Comparison of ENCODE assay signal across 6 worm cellular contexts in the genomic region with DNA sequence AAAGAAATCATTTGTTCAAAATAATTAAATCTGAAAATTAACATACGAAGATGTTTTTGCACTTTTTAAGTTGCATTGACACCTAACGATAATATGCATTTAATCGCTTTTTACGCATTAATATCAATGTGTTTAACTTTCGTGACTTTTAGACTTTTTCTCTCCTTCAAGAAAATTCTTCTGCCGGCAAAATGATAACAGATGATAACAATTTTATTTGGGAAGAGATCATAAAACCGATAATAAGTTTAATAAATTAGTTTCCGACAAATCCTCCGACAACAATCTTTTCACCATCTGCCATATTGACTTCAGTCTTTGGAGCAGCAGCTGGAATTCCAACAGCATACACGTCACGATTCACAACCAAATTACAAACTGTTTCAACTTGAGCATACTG.
TF ChIP-seq lines count a peak whose summit lies in the region.

No protein-coding gene starts in this region.

TF ChIP-seq in whole organism, L1 larva, 84 proteins besides CTCF, POLR2A, EP300 and RAD21:
- TF ChIP-seq tlp-1 (tag; optimal IDR thresholded peaks at IDR 0.05; lab: Kevin White, UChicago) (peak; percentile 63), elt-2 (tag; optimal IDR thresholded peaks at IDR 0.05; lab: Kevin White, UChicago) (peak; percentile 86), mep-1 (tag; optimal IDR thresholded peaks at IDR 0.05; lab: Kevin White, UChicago) (no peak)

TF ChIP-seq in whole organism, L2 larva, 48 proteins besides CTCF, POLR2A, EP300 and RAD21:
- TF ChIP-seq fos-1 (tag; optimal IDR thresholded peaks at IDR 0.05; lab: Kevin White, UChicago) (peak; percentile 70), ceh-82 (tag; optimal IDR thresholded peaks at IDR 0.05; lab: Kevin White, UChicago) (no peak), ceh-16 (tag; optimal IDR thresholded peaks at IDR 0.05; lab: Kevin White, UChicago) (no peak), unc-62 (GFP tag; optimal IDR thresholded peaks at IDR 0.05; lab: Kevin White, UChicago) (no peak), lin-13 (GFP tag; optimal IDR thresholded peaks at IDR 0.05; lab: Kevin White, UChicago) (no peak), F13H6.1 (tag; optimal IDR thresholded peaks at IDR 0.05; lab: Kevin White, UChicago) (no peak), gmeb-1 (tag; optimal IDR thresholded peaks at IDR 0.05; lab: Kevin White, UChicago) (peak; percentile 47), mdl-1 (tag; optimal IDR thresholded peaks at IDR 0.05; lab: Kevin White, UChicago) (no peak), peb-1 (tag; optimal IDR thresholded peaks at IDR 0.05; lab: Kevin White, UChicago) (no peak), sma-9 (GFP tag; optimal IDR thresholded peaks at IDR 0.05; lab: Kevin White, UChicago) (peak; percentile 24), sma-9 (tag; optimal IDR thresholded peaks at IDR 0.05; lab: Kevin White, UChicago) (no peak), crh-2 (tag; optimal IDR thresholded peaks at IDR 0.05; lab: Kevin White, UChicago) (peak; percentile 12), nhr-129 (tag; optimal IDR thresholded peaks at IDR 0.05; lab: Kevin White, UChicago) (no peak)
TF ChIP-seq in whole organism, L2 larva: peak in this region for 4.

TF ChIP-seq in whole organism, L3 larva, 47 proteins besides CTCF, POLR2A, EP300 and RAD21:
- TF ChIP-seq unc-62 (GFP tag; optimal IDR thresholded peaks at IDR 0.05; lab: Kevin White, UChicago) (no peak), pqm-1 (tag; optimal IDR thresholded peaks at IDR 0.05; lab: Kevin White, UChicago) (peak; percentile 85), pha-4 (tag; optimal IDR thresholded peaks at IDR 0.05; lab: Kevin White, UChicago) (peak; percentile 34), nhr-43 (tag; optimal IDR thresholded peaks at IDR 0.05; lab: Kevin White, UChicago; ENCODE audit: poor library complexity, severe bottlenecking) (no peak), lsy-12 (tag; optimal IDR thresholded peaks at IDR 0.05; lab: Kevin White, UChicago) (no peak), eor-1 (tag; optimal IDR thresholded peaks at IDR 0.05; lab: Kevin White, UChicago) (no peak), ceh-28 (tag; optimal IDR thresholded peaks at IDR 0.05; lab: Kevin White, UChicago) (no peak), R02D3.7 (tag; optimal IDR thresholded peaks at IDR 0.05; lab: Kevin White, UChicago) (no peak), fos-1 (tag; optimal IDR thresholded peaks at IDR 0.05; lab: Kevin White, UChicago) (peak; percentile 23), egl-27 (tag; optimal IDR thresholded peaks at IDR 0.05; lab: Kevin White, UChicago) (no peak), elt-3 (tag; optimal IDR thresholded peaks at IDR 0.05; lab: Kevin White, UChicago) (no peak), fkh-10 (GFP tag; optimal IDR thresholded peaks at IDR 0.05; lab: Kevin White, UChicago) (no peak), elt-2 (tag; optimal IDR thresholded peaks at IDR 0.05; lab: Kevin White, UChicago) (peak; percentile 89), jun-1 (tag; optimal IDR thresholded peaks at IDR 0.05; lab: Kevin White, UChicago) (peak; percentile 37)

TF ChIP-seq in whole organism, L4 larva, 104 proteins besides CTCF, POLR2A, EP300 and RAD21 (continues in another document):
- TF ChIP-seq daf-8 (GFP tag; IDR thresholded peaks at IDR 0.05; lab: Robert Waterston, UW) (no peak), daf-16 (GFP tag; optimal IDR thresholded peaks at IDR 0.05; lab: Kevin White, UChicago) (no peak), daf-16 (tag; optimal IDR thresholded peaks at IDR 0.05; lab: Kevin White, UChicago) (peak; percentile 88), pqm-1 (tag; optimal IDR thresholded peaks at IDR 0.05; lab: Kevin White, UChicago) (peak; percentile 69), mxl-3 (GFP tag; optimal IDR thresholded peaks at IDR 0.05; lab: Kevin White, UChicago) (no peak), ceh-28 (tag; optimal IDR thresholded peaks at IDR 0.05; lab: Kevin White, UChicago) (no peak), ztf-7 (tag; optimal IDR thresholded peaks at IDR 0.05; lab: Kevin White, UChicago) (no peak), dve-1 (tag; optimal IDR thresholded peaks at IDR 0.05; lab: Kevin White, UChicago; ENCODE audit: insufficient read depth) (peak; percentile 83), vab-7 (GFP tag; IDR thresholded peaks at IDR 0.05; lab: Robert Waterston, UW) (no peak), duxl-1 (tag; optimal IDR thresholded peaks at IDR 0.05; lab: Kevin White, UChicago; ENCODE audit: poor library complexity) (no peak), skn-1 (tag; optimal IDR thresholded peaks at IDR 0.05; lab: Kevin White, UChicago) (no peak), ZK546.5 (tag; optimal IDR thresholded peaks at IDR 0.05; lab: Kevin White, UChicago) (no peak), dmd-6 (GFP tag; IDR thresholded peaks at IDR 0.05; lab: Robert Waterston, UW) (peak; percentile 63), ceh-82 (tag; optimal IDR thresholded peaks at IDR 0.05; lab: Kevin White, UChicago) (no peak), nhr-42 (GFP tag; IDR thresholded peaks at IDR 0.05; lab: Robert Waterston, UW) (no peak), mes-2 (tag; optimal IDR thresholded peaks at IDR 0.05; lab: Kevin White, UChicago; ENCODE audit: poor library complexity, severe bottlenecking) (no peak), rbr-2 (tag; optimal IDR thresholded peaks at IDR 0.05; lab: Kevin White, UChicago) (no peak), nhr-77 (tag; optimal IDR thresholded peaks at IDR 0.05; lab: Kevin White, UChicago) (peak; percentile 28), nhr-237 (tag; optimal IDR thresholded peaks at IDR 0.05; lab: Kevin White, UChicago) (no peak), lsy-2 (tag; optimal IDR thresholded peaks at IDR 0.05; lab: Kevin White, UChicago) (no peak), zag-1 (tag; optimal IDR thresholded peaks at IDR 0.05; lab: Kevin White, UChicago) (no peak)

TF ChIP-seq in whole organism, late embryonic, 69 proteins besides CTCF, POLR2A, EP300 and RAD21:
- TF ChIP-seq pqm-1 (tag; optimal IDR thresholded peaks at IDR 0.05; lab: Kevin White, UChicago) (no peak), elt-2 (tag; optimal IDR thresholded peaks at IDR 0.05; lab: Kevin White, UChicago) (peak; percentile 15)

TF ChIP-seq in whole organism, young adult, 124 proteins besides CTCF, POLR2A, EP300 and RAD21:
- peak; percentile 43 for TF ChIP-seq nhr-80 (tag; optimal IDR thresholded peaks at IDR 0.05; lab: Kevin White, UChicago)
- no peak for TF ChIP-seq pbrm-1 (GFP tag; IDR thresholded peaks at IDR 0.05; lab: Robert Waterston, UW)
